Fruit fly (Drosophila melanogaster) whole organism, pupa: ENCODE data around the gene CG18063.
A peak's percentile ranks its signal among the peaks of the same experiment; 100 is the strongest.

Experiments used
- CG9948 ChIP-seq: fragments of 200-800 bp; sonication (Bioruptor generic); optimal IDR thresholded peaks from 2 replicates; lab custom pipeline; 2018; ENCODE audit warnings: missing biosample characterization, mild to moderate bottlenecking, missing genetic modification characterization, moderate library complexity
- EcR ChIP-seq: fragments of 200-800 bp; sonication (Bioruptor generic); optimal IDR thresholded peaks from 3 replicates; lab custom pipeline; 2019; ENCODE audit warnings: missing biosample characterization, missing genetic modification characterization, mild to moderate bottlenecking, moderate library complexity, missing genetic modification reagents
- Snoo ChIP-seq: fragments of 200-800 bp; sonication (Bioruptor generic); optimal IDR thresholded peaks from 3 replicates; lab custom pipeline; 2017; ENCODE audit warnings: missing biosample characterization, mild to moderate bottlenecking, missing genetic modification characterization, inconsistent platforms
- rn ChIP-seq: fragments of 200-800 bp; sonication (Bioruptor generic); IDR thresholded peaks from 2 replicates; pipeline ENCODE4 v1.3.6; 2022; ENCODE audit warnings: missing biosample characterization, missing genetic modification characterization

DNA sequence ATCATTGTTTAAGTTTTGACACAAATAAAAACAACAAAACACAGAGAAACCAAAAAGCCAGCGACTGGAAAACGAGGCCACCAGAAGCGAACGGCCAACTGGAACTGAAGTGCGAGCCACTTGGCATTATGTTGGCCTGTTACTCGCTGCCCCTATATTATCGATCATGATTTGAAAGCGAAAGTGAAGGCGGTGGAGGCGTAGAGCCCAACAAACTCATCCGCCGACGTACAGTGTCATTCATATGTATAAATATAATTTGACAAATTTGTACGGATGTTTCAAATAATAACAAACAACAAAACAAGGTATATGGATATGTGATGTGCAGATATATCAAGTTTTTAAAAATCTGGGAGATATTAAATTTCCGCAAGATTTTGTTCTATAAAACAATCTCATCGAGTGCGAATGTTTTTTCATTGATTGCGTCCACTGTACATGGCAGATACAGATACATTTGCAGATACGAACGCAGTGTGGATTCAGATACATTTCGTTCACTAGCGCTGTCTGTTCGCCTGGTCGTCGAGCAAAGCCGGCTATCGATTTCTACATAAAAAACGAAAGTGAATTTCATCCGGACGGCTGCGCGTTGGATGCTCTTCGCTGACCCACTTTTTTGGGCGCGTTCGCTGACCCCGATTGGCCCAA lies 46.6 kb upstream of the CG18063 start:
- peak; percentile 93 for TF ChIP-seq CG9948 (tag; lab: Kevin White, UChicago)
- peak; percentile 81 for TF ChIP-seq rn (GFP tag; lab: Robert Waterston, UW)
- no peak for TF ChIP-seq EcR (GFP tag; lab: Kevin White, UChicago)
- peak; percentile 95 for TF ChIP-seq Snoo
